Worm (Caenorhabditis elegans) whole organism, late embryonic: ENCODE data around the gene str-214.
"Not testable (repeated sequence)": the region's sequence is repeated elsewhere in the genome, so short reads cannot be mapped to it uniquely, and the experiment has no call there.

Experiments
- K09A11.1 ChIP-seq: sonication (generic microtip); optimal IDR thresholded peaks from 2 replicates; lab custom pipeline; 2017; ENCODE audit warnings: antibody characterized with exemption, mild to moderate bottlenecking, missing genetic modification characterization, missing compliant biosample characterization; ENCODE audit not compliant: insufficient read depth
- T23F11.4 ChIP-seq: fragments of 200-800 bp; sonication (Bioruptor generic); optimal IDR thresholded peaks from 2 replicates; lab custom pipeline; 2018; ENCODE audit warnings: mild to moderate bottlenecking, missing genetic modification characterization, missing compliant biosample characterization
- Y22D7AL.16 ChIP-seq: sonication (generic microtip); optimal IDR thresholded peaks from 2 replicates; lab custom pipeline; 2016; ENCODE audit warnings: missing genetic modification characterization, missing compliant biosample characterization
- ceh-18 ChIP-seq: sonication (generic microtip); optimal IDR thresholded peaks from 2 replicates; lab custom pipeline; 2016; ENCODE audit warnings: missing genetic modification characterization, missing compliant biosample characterization
- ceh-31 ChIP-seq: sonication (generic microtip); optimal IDR thresholded peaks from 2 replicates; lab custom pipeline; 2016; ENCODE audit warnings: missing genetic modification characterization, missing compliant biosample characterization
- ceh-34 ChIP-seq: sonication (generic microtip); optimal IDR thresholded peaks from 2 replicates; lab custom pipeline; 2016; ENCODE audit warnings: mild to moderate bottlenecking, missing genetic modification characterization, missing compliant biosample characterization
- ceh-45 ChIP-seq: fragments of 200-800 bp; sonication (Bioruptor generic); IDR thresholded peaks from 2 replicates; pipeline ENCODE4 v1.3.6; 2022; ENCODE audit warnings: missing genetic modification reagents, missing genetic modification characterization, missing compliant biosample characterization
- ceh-48 ChIP-seq: sonication (generic microtip); optimal IDR thresholded peaks from 2 replicates; lab custom pipeline; 2016; ENCODE audit warnings: missing genetic modification characterization, inconsistent platforms, missing compliant biosample characterization
- ceh-9 ChIP-seq: sonication (generic microtip); optimal IDR thresholded peaks from 2 replicates; lab custom pipeline; 2016; ENCODE audit warnings: mild to moderate bottlenecking, missing genetic modification characterization, inconsistent platforms, missing compliant biosample characterization
- che-1 ChIP-seq: sonication (generic microtip); optimal IDR thresholded peaks from 2 replicates; lab custom pipeline; 2016; ENCODE audit warnings: mild to moderate bottlenecking, missing genetic modification characterization, missing compliant biosample characterization
- dmd-4 ChIP-seq: sonication (generic microtip); optimal IDR thresholded peaks from 2 replicates; lab custom pipeline; 2016; ENCODE audit warnings: borderline replicate concordance, missing genetic modification characterization, missing compliant biosample characterization
- elt-2 ChIP-seq: sonication (generic microtip); optimal IDR thresholded peaks from 2 replicates; lab custom pipeline; 2016; ENCODE audit warnings: missing genetic modification reagents, missing genetic modification characterization, missing compliant biosample characterization
- ets-4 ChIP-seq: sonication (generic microtip); optimal IDR thresholded peaks from 2 replicates; lab custom pipeline; 2016; ENCODE audit warnings: missing genetic modification characterization, missing compliant biosample characterization
- fkh-6 ChIP-seq: sonication (generic microtip); optimal IDR thresholded peaks from 2 replicates; lab custom pipeline; 2016; ENCODE audit warnings: missing genetic modification characterization, missing compliant biosample characterization
- hlh-13 ChIP-seq: fragments of 200-800 bp; sonication (Bioruptor generic); optimal IDR thresholded peaks from 2 replicates; lab custom pipeline; 2018; ENCODE audit warnings: mild to moderate bottlenecking, missing genetic modification characterization, missing compliant biosample characterization
- hlh-30 ChIP-seq: sonication (generic microtip); optimal IDR thresholded peaks from 2 replicates; lab custom pipeline; 2017; ENCODE audit warnings: antibody characterized with exemption, missing genetic modification characterization, missing compliant biosample characterization; ENCODE audit not compliant: insufficient read depth
- nfya-1 ChIP-seq: sonication (generic microtip); optimal IDR thresholded peaks from 2 replicates; lab custom pipeline; 2017; ENCODE audit warnings: missing genetic modification characterization, mild to moderate bottlenecking, missing compliant biosample characterization, antibody characterized with exemption, moderate library complexity
- nhr-11 ChIP-seq: fragments of 150-350 bp; optimal IDR thresholded peaks from 2 replicates; lab custom pipeline; 2014; ENCODE audit warnings: missing biosample characterization, missing genetic modification characterization
- odd-2 ChIP-seq: sonication (generic microtip); optimal IDR thresholded peaks from 2 replicates; lab custom pipeline; 2017; ENCODE audit warnings: antibody characterized with exemption, mild to moderate bottlenecking, missing genetic modification characterization, missing compliant biosample characterization
- pax-1 ChIP-seq: fragments of 150-350 bp; optimal IDR thresholded peaks from 2 replicates; lab custom pipeline; 2014; ENCODE audit warnings: missing biosample characterization, missing genetic modification characterization
- pha-2 ChIP-seq: sonication (generic microtip); optimal IDR thresholded peaks from 2 replicates; lab custom pipeline; 2017; ENCODE audit warnings: mild to moderate bottlenecking, missing genetic modification characterization, missing compliant biosample characterization
- pha-4 ChIP-seq: fragments of 150-350 bp; optimal IDR thresholded peaks from 2 replicates; lab custom pipeline; 2018; ENCODE audit warnings: missing biosample characterization, missing genetic modification reagents, missing genetic modification characterization
- pqm-1 ChIP-seq: sonication (generic microtip); optimal IDR thresholded peaks from 2 replicates; lab custom pipeline; 2016; ENCODE audit warnings: missing genetic modification characterization, missing compliant biosample characterization
- pros-1 ChIP-seq: fragments of 150-350 bp; optimal IDR thresholded peaks from 2 replicates; lab custom pipeline; 2014; ENCODE audit warnings: missing biosample characterization, missing genetic modification reagents, missing genetic modification characterization
- ref-2 ChIP-seq: sonication (generic microtip); optimal IDR thresholded peaks from 2 replicates; lab custom pipeline; 2016; ENCODE audit warnings: missing genetic modification characterization, missing compliant biosample characterization
- rnt-1 ChIP-seq: sonication (generic microtip); optimal IDR thresholded peaks from 2 replicates; lab custom pipeline; 2016; ENCODE audit warnings: missing genetic modification characterization, missing compliant biosample characterization
- sdc-2 ChIP-seq: sonication (generic microtip); optimal IDR thresholded peaks from 2 replicates; lab custom pipeline; 2016; ENCODE audit warnings: missing genotype, missing genetic modification characterization, missing compliant biosample characterization
- sox-4 ChIP-seq: sonication (generic microtip); optimal IDR thresholded peaks from 2 replicates; lab custom pipeline; 2017; ENCODE audit warnings: mild to moderate bottlenecking, missing genetic modification characterization, inconsistent platforms, missing compliant biosample characterization
- tbx-7 ChIP-seq: sonication (generic microtip); optimal IDR thresholded peaks from 2 replicates; lab custom pipeline; 2016; ENCODE audit warnings: missing genotype, missing genetic modification characterization, missing compliant biosample characterization
- ttx-3 ChIP-seq: sonication (generic microtip); optimal IDR thresholded peaks from 2 replicates; lab custom pipeline; 2016; ENCODE audit warnings: missing genetic modification reagents, missing genetic modification characterization, missing compliant biosample characterization
- unc-42 ChIP-seq: sonication (generic microtip); optimal IDR thresholded peaks from 2 replicates; lab custom pipeline; 2016; ENCODE audit warnings: missing genotype, missing genetic modification characterization, missing compliant biosample characterization
- zip-5 ChIP-seq: sonication (generic microtip); optimal IDR thresholded peaks from 2 replicates; lab custom pipeline; 2016; ENCODE audit warnings: missing genetic modification characterization, missing compliant biosample characterization

str-214 gene

ce11 chrV:16338287-16339092 lies 23.4 kb downstream of the str-214 start, which contains the start of gene slc-9B.2:
Gene slc-9B.2 (plus strand): TSS chrV:16339042.
- TF ChIP-seq pha-2 (tag; lab: Kevin White, UChicago); sox-4 (tag; lab: Kevin White, UChicago); hlh-30: not testable (repeated sequence)

- TF ChIP-seq ceh-45 (GFP tag; lab: Robert Waterston, UW) (no peak), elt-2 (tag; lab: Kevin White, UChicago) (peak; percentile 22), nfya-1 (no peak)
These were observed 27.1 kb downstream of the str-214 start, which contains the start of gene nhr-193 for ce11 chrV:16342258-16342618. Gene nhr-193 (plus strand): TSS chrV:16342308.

ce11 chrV:16346406-16347108 lies 31.5 kb downstream of the str-214 start, which contains the start of the genes W08G11.5 and W08G11.1:
Gene W08G11.5 (minus strand): TSS chrV:16346506.
Gene W08G11.1 (plus strand): TSS chrV:16347058.
- no peak for TF ChIP-seq sdc-2 (tag; lab: Kevin White, UChicago)
- no peak for TF ChIP-seq pha-4
- no peak for TF ChIP-seq fkh-6 (tag; lab: Kevin White, UChicago)

ce11 chrV:16350061-16350460 lies 35.0 kb downstream of the str-214 start:
- TF ChIP-seq ref-2, result no peak

ce11 chrV:16350775-16351378 lies 35.8 kb downstream of the str-214 start:
- no peak for TF ChIP-seq Y22D7AL.16 (tag; lab: Kevin White, UChicago)
- no peak for TF ChIP-seq ceh-48 (tag; lab: Kevin White, UChicago)
- TF ChIP-seq ceh-18 (tag; lab: Kevin White, UChicago), result peak; percentile 49
- no peak for TF ChIP-seq ceh-45 (GFP tag; lab: Robert Waterston, UW)
- TF ChIP-seq che-1, result no peak
- no peak for TF ChIP-seq K09A11.1 (tag; lab: Kevin White, UChicago)
- no peak for TF ChIP-seq dmd-4 (tag; lab: Kevin White, UChicago)
- TF ChIP-seq zip-5 (tag; lab: Kevin White, UChicago), result no peak
- no peak for TF ChIP-seq tbx-7 (tag; lab: Kevin White, UChicago)
- TF ChIP-seq pros-1 (tag; lab: Kevin White, UChicago), result no peak
- TF ChIP-seq nfya-1, result peak; percentile 71
- TF ChIP-seq odd-2 (tag; lab: Kevin White, UChicago), result no peak
- TF ChIP-seq nhr-11 (tag; lab: Kevin White, UChicago), result no peak
- no peak for TF ChIP-seq T23F11.4
- no peak for TF ChIP-seq pqm-1 (tag; lab: Kevin White, UChicago)
- TF ChIP-seq ceh-31 (tag; lab: Kevin White, UChicago), result peak; percentile 29
- no peak for TF ChIP-seq ttx-3
- peak; percentile 17 for TF ChIP-seq unc-42 (tag; lab: Kevin White, UChicago)
- peak; percentile 37 for TF ChIP-seq rnt-1 (tag; lab: Kevin White, UChicago)
- TF ChIP-seq ceh-34 (tag; lab: Kevin White, UChicago), result no peak
- no peak for TF ChIP-seq hlh-13 (GFP tag; lab: Kevin White, UChicago)
- no peak for TF ChIP-seq pax-1 (tag; lab: Kevin White, UChicago)
- TF ChIP-seq ceh-9 (tag; lab: Kevin White, UChicago), result no peak
- TF ChIP-seq ets-4 (tag; lab: Kevin White, UChicago), result no peak
